ENCODE assay signal across 1 fruit fly cellular context in the genomic region with DNA sequence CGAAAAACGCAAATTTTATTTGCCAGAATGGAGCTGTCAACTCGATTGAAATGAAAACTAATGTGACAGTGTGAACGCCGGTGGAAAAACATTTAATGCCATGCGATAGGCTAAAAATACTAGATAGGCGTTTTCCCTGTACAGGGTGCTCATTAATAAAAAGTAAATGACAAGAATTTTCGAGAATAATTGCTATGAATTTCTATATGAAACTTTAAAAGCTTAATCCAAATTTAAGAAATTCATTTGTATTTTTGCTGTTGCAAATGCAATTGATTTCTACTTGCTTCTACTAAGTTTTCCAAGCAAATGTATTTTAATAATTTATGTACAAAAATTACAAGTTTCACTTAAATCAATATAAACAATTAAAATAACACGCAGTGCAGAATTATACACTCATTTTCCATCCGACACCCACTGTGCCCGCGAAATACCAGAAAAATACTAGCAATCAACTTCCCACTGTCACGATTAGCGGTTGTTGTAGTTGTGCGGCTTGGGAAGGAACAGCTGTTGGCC.
TF ChIP-seq lines count a peak whose summit lies in the region.

A gene (minus strand): TSS at position 50 of the 522 bp plus-strand sequence.

TF ChIP-seq in whole organism, embryonic, 481 proteins besides CTCF, POLR2A, EP300 and RAD21 (continued from another document and continues in another):
- peak; percentile 93 for TF ChIP-seq BtbVII (GFP tag; optimal IDR thresholded peaks at IDR 0.05; lab: Kevin White, UChicago)
- TF ChIP-seq zfh2 (GFP tag; optimal IDR thresholded peaks at IDR 0.05; lab: Kevin White, UChicago), result peak; percentile 95
- peak; percentile 90 for TF ChIP-seq ham (GFP tag; IDR thresholded peaks at IDR 0.05; lab: Robert Waterston, UW)
- TF ChIP-seq CG43689 (GFP tag; IDR thresholded peaks at IDR 0.05; lab: Robert Waterston, UW), result peak; percentile 90
- TF ChIP-seq CG9797 (GFP tag; optimal IDR thresholded peaks at IDR 0.05; lab: Kevin White, UChicago), result peak; percentile 82
- peak; percentile 92 for TF ChIP-seq maf-S (GFP tag; optimal IDR thresholded peaks at IDR 0.05; lab: Kevin White, UChicago)
- peak; percentile 97 for TF ChIP-seq ind (GFP tag; optimal IDR thresholded peaks at IDR 0.05; lab: Kevin White, UChicago)
- peak; percentile 95 for TF ChIP-seq CG8924 (tag; optimal IDR thresholded peaks at IDR 0.05; lab: Kevin White, UChicago)
- TF ChIP-seq CG7745 (tag; optimal IDR thresholded peaks at IDR 0.05; lab: Kevin White, UChicago), result no peak
- TF ChIP-seq B-H2 (GFP tag; optimal IDR thresholded peaks at IDR 0.05; lab: Kevin White, UChicago), result peak; percentile 85
- peak; percentile 97 for TF ChIP-seq CG14710 (tag; optimal IDR thresholded peaks at IDR 0.05; lab: Kevin White, UChicago)
- TF ChIP-seq ems (GFP tag; optimal IDR thresholded peaks at IDR 0.05; lab: Kevin White, UChicago), result peak; percentile 86
- TF ChIP-seq CG8478 (optimal IDR thresholded peaks at IDR 0.05; lab: Kevin White, UChicago), result no peak
- TF ChIP-seq CG12942 (GFP tag; optimal IDR thresholded peaks at IDR 0.05; lab: Kevin White, UChicago), result peak; percentile 93
- peak; percentile 80 for TF ChIP-seq ATbp (GFP tag; optimal IDR thresholded peaks at IDR 0.05; lab: Kevin White, UChicago)
- peak; percentile 18 for TF ChIP-seq CG14965 (GFP tag; optimal IDR thresholded peaks at IDR 0.05; lab: Kevin White, UChicago; ENCODE audit: borderline replicate concordance)
- peak; percentile 62 for TF ChIP-seq eyg (GFP tag; optimal IDR thresholded peaks at IDR 0.05; lab: Kevin White, UChicago)
- peak; percentile 99 for TF ChIP-seq CG30403 (GFP tag; optimal IDR thresholded peaks at IDR 0.05; lab: Kevin White, UChicago)
- TF ChIP-seq Sin3A (optimal IDR thresholded peaks at IDR 0.05; lab: Kevin White, UChicago), result peak; percentile 54
- TF ChIP-seq HLHmδ (GFP tag; optimal IDR thresholded peaks at IDR 0.05; lab: Kevin White, UChicago), result no peak
- no peak for TF ChIP-seq hbn (GFP tag; IDR thresholded peaks at IDR 0.05; lab: Robert Waterston, UW; ENCODE audit: partially characterized antibody)
- peak; percentile 92 for TF ChIP-seq rib (GFP tag; IDR thresholded peaks at IDR 0.05; lab: Robert Waterston, UW)
- TF ChIP-seq PHDP (tag; optimal IDR thresholded peaks at IDR 0.05; lab: Kevin White, UChicago), result peak; percentile 92
- peak; percentile 90 for TF ChIP-seq ci (GFP tag; IDR thresholded peaks at IDR 0.05; lab: Robert Waterston, UW)
- TF ChIP-seq kni (GFP tag; optimal IDR thresholded peaks at IDR 0.05; lab: Kevin White, UChicago), result peak; percentile 72
- TF ChIP-seq Asciz (GFP tag; optimal IDR thresholded peaks at IDR 0.05; lab: Kevin White, UChicago), result peak; percentile 90
- peak in 1 of 2 experiments; percentile 91 for TF ChIP-seq bsh (GFP tag; optimal IDR thresholded peaks at IDR 0.05; lab: Kevin White, UChicago)
- TF ChIP-seq CG2889 (GFP tag; IDR thresholded peaks at IDR 0.05; lab: Robert Waterston, UW), result peak; percentile 96
- peak; percentile 99 for TF ChIP-seq CG17361 (GFP tag; IDR thresholded peaks at IDR 0.05; lab: Robert Waterston, UW)
- TF ChIP-seq repo (GFP tag; optimal IDR thresholded peaks at IDR 0.05; lab: Kevin White, UChicago), result peak; percentile 86
- peak; percentile 95 for TF ChIP-seq E2f1 (GFP tag; IDR thresholded peaks at IDR 0.05; lab: Robert Waterston, UW)
- TF ChIP-seq CG4820 (GFP tag; optimal IDR thresholded peaks at IDR 0.05; lab: Kevin White, UChicago), result peak; percentile 95
- peak; percentile 7 for TF ChIP-seq ac (GFP tag; optimal IDR thresholded peaks at IDR 0.05; lab: Kevin White, UChicago)
- peak; percentile 78; the same call in 2 of the 3 replicates for TF ChIP-seq Optix (GFP tag; IDR thresholded peaks at IDR 0.05; lab: Robert Waterston, UW)
- peak; percentile 87 for TF ChIP-seq NC2β (GFP tag; optimal IDR thresholded peaks at IDR 0.05; lab: Kevin White, UChicago)
- peak; percentile 96 for TF ChIP-seq CG3726 (GFP tag; IDR thresholded peaks at IDR 0.05; lab: Robert Waterston, UW)
- peak; percentile 93 for TF ChIP-seq Fer2 (tag; optimal IDR thresholded peaks at IDR 0.05; lab: Kevin White, UChicago)
- peak; percentile 53 for TF ChIP-seq corto (GFP tag; optimal IDR thresholded peaks at IDR 0.05; lab: Kevin White, UChicago)
- TF ChIP-seq CG2116 (GFP tag; optimal IDR thresholded peaks at IDR 0.05; lab: Kevin White, UChicago), result peak; percentile 80
- TF ChIP-seq CG13123 (GFP tag; optimal IDR thresholded peaks at IDR 0.05; lab: Kevin White, UChicago), result peak; percentile 89
- TF ChIP-seq CG15011 (GFP tag; optimal IDR thresholded peaks at IDR 0.05; lab: Kevin White, UChicago), result peak; percentile 91
- peak; percentile 96 for TF ChIP-seq CG9215 (GFP tag; IDR thresholded peaks at IDR 0.05; lab: Robert Waterston, UW)
- TF ChIP-seq CG11456 (GFP tag; IDR thresholded peaks at IDR 0.05; lab: Robert Waterston, UW), result peak; percentile 95
- peak; percentile 93 for TF ChIP-seq cato (GFP tag; optimal IDR thresholded peaks at IDR 0.05; lab: Kevin White, UChicago; ENCODE audit: borderline replicate concordance)
- TF ChIP-seq grau (tag; optimal IDR thresholded peaks at IDR 0.05; lab: Kevin White, UChicago), result peak; percentile 95
- TF ChIP-seq mld (GFP tag; IDR thresholded peaks at IDR 0.05; lab: Robert Waterston, UW; ENCODE audit: partially characterized antibody), result no peak
- 0 out of 2 replicates have a peak, but pooled peaks have one; percentile 11 for TF ChIP-seq nerfin-2 (GFP tag; IDR thresholded peaks at IDR 0.05; lab: Robert Waterston, UW; ENCODE audit: partially characterized antibody)
- TF ChIP-seq CG12155 (GFP tag; optimal IDR thresholded peaks at IDR 0.05; lab: Kevin White, UChicago), result peak; percentile 93
- peak; percentile 85 for TF ChIP-seq tap (tag; optimal IDR thresholded peaks at IDR 0.05; lab: Kevin White, UChicago)
- TF ChIP-seq sug (tag; optimal IDR thresholded peaks at IDR 0.05; lab: Kevin White, UChicago), result peak; percentile 96
- TF ChIP-seq dati (GFP tag; IDR thresholded peaks at IDR 0.05; lab: Robert Waterston, UW), result peak; percentile 78; the same call in 1 of the 2 replicates
- TF ChIP-seq CG4707 (GFP tag; optimal IDR thresholded peaks at IDR 0.05; lab: Kevin White, UChicago), result peak; percentile 91
- peak; percentile 31; the same call in 1 of the 2 replicates for TF ChIP-seq Dref (GFP tag; IDR thresholded peaks at IDR 0.05; lab: Robert Waterston, UW)
- peak; percentile 95 for TF ChIP-seq Rx (GFP tag; IDR thresholded peaks at IDR 0.05; lab: Robert Waterston, UW)
- peak; percentile 91 for TF ChIP-seq Hmx (GFP tag; optimal IDR thresholded peaks at IDR 0.05; lab: Kevin White, UChicago)
- TF ChIP-seq Ets65A (GFP tag; lab: Kevin White, UChicago), result peak; percentile 99
- TF ChIP-seq cad (GFP tag; optimal IDR thresholded peaks at IDR 0.05; lab: Kevin White, UChicago), result no peak
- peak; percentile 78 for TF ChIP-seq kah (GFP tag; optimal IDR thresholded peaks at IDR 0.05; lab: Kevin White, UChicago)
- peak; percentile 96 for TF ChIP-seq CG12659 (GFP tag; optimal IDR thresholded peaks at IDR 0.05; lab: Kevin White, UChicago)
- TF ChIP-seq NC2α (GFP tag; optimal IDR thresholded peaks at IDR 0.05; lab: Kevin White, UChicago), result peak; percentile 69
- TF ChIP-seq Hr51 (GFP tag; optimal IDR thresholded peaks at IDR 0.05; lab: Kevin White, UChicago), result peak; percentile 92 to 94
- TF ChIP-seq gcm (GFP tag; optimal IDR thresholded peaks at IDR 0.05; lab: Kevin White, UChicago), result no peak
- TF ChIP-seq CG5180 (GFP tag; optimal IDR thresholded peaks at IDR 0.05; lab: Kevin White, UChicago), result peak; percentile 77
- TF ChIP-seq CG11695 (GFP tag; IDR thresholded peaks at IDR 0.05; lab: Robert Waterston, UW), result peak; percentile 95
- TF ChIP-seq fd102C (GFP tag; optimal IDR thresholded peaks at IDR 0.05; lab: Kevin White, UChicago), result peak; percentile 46
- TF ChIP-seq Xbp1 (GFP tag; optimal IDR thresholded peaks at IDR 0.05; lab: Kevin White, UChicago), result peak; percentile 97
- peak; percentile 72 for TF ChIP-seq CG16779 (GFP tag; IDR thresholded peaks at IDR 0.05; lab: Robert Waterston, UW)
- peak; percentile 97 for TF ChIP-seq Ptx1 (GFP tag; IDR thresholded peaks at IDR 0.05; lab: Robert Waterston, UW)
- TF ChIP-seq Side (GFP tag; optimal IDR thresholded peaks at IDR 0.05; lab: Kevin White, UChicago), result peak; percentile 86
- peak; percentile 89 for TF ChIP-seq ken (GFP tag; IDR thresholded peaks at IDR 0.05; lab: Robert Waterston, UW)
- peak; percentile 98 for TF ChIP-seq gem (tag; optimal IDR thresholded peaks at IDR 0.05; lab: Kevin White, UChicago)
- TF ChIP-seq fu2 (GFP tag; optimal IDR thresholded peaks at IDR 0.05; lab: Kevin White, UChicago), result peak; percentile 94
- TF ChIP-seq stc (GFP tag; IDR thresholded peaks at IDR 0.05; lab: Robert Waterston, UW), result peak; percentile 95
- TF ChIP-seq jing (GFP tag; optimal IDR thresholded peaks at IDR 0.05; lab: Kevin White, UChicago), result peak; percentile 88
- peak; percentile 96 for TF ChIP-seq CG18262 (tag; optimal IDR thresholded peaks at IDR 0.05; lab: Kevin White, UChicago)
- TF ChIP-seq pzg (GFP tag; optimal IDR thresholded peaks at IDR 0.05; lab: Kevin White, UChicago), result peak; percentile 53
- TF ChIP-seq CG15479 (GFP tag; optimal IDR thresholded peaks at IDR 0.05; lab: Kevin White, UChicago), result peak; percentile 7
- TF ChIP-seq CG2875 (GFP tag; optimal IDR thresholded peaks at IDR 0.05; lab: Kevin White, UChicago), result peak; percentile 78
- no peak for TF ChIP-seq MESR4 (GFP tag; optimal IDR thresholded peaks at IDR 0.05; lab: Kevin White, UChicago)
- TF ChIP-seq CG7357 (GFP tag; IDR thresholded peaks at IDR 0.05; lab: Robert Waterston, UW), result peak; percentile 93
- TF ChIP-seq CG18011 (GFP tag; optimal IDR thresholded peaks at IDR 0.05; lab: Kevin White, UChicago), result peak; percentile 85
- peak; percentile 93 for TF ChIP-seq CG17359 (tag; optimal IDR thresholded peaks at IDR 0.05; lab: Kevin White, UChicago)
- TF ChIP-seq Fer3 (tag; optimal IDR thresholded peaks at IDR 0.05; lab: Kevin White, UChicago), result peak; percentile 95
- TF ChIP-seq dmrt99B (tag; optimal IDR thresholded peaks at IDR 0.05; lab: Kevin White, UChicago), result peak; percentile 94
- peak; percentile 93 for TF ChIP-seq toy (GFP tag; IDR thresholded peaks at IDR 0.05; lab: Robert Waterston, UW)
- peak; percentile 92 for TF ChIP-seq Drgx (GFP tag; IDR thresholded peaks at IDR 0.05; lab: Robert Waterston, UW)
- peak; percentile 46 for TF ChIP-seq en (GFP tag; optimal IDR thresholded peaks at IDR 0.05; lab: Kevin White, UChicago)
- TF ChIP-seq CG8388 (GFP tag; optimal IDR thresholded peaks at IDR 0.05; lab: Kevin White, UChicago), result peak; percentile 91
- TF ChIP-seq CG6654 (GFP tag; optimal IDR thresholded peaks at IDR 0.05; lab: Kevin White, UChicago), result peak; percentile 90
- peak in 1 of 3 experiments; percentile 76 for TF ChIP-seq Stat92E (GFP tag; optimal IDR thresholded peaks at IDR 0.05; lab: Kevin White, UChicago)
- peak; percentile 96 for TF ChIP-seq CG6254 (GFP tag; optimal IDR thresholded peaks at IDR 0.05; lab: Kevin White, UChicago)
- TF ChIP-seq CG9727 (GFP tag; optimal IDR thresholded peaks at IDR 0.05; lab: Kevin White, UChicago), result peak; percentile 98
- TF ChIP-seq pan (optimal IDR thresholded peaks at IDR 0.05; lab: Kevin White, UChicago), result no peak
- TF ChIP-seq pan (GFP tag; optimal IDR thresholded peaks at IDR 0.05 in 1 of 2, IDR thresholded peaks at IDR 0.05 in 1 of 2), result peak in 1 of 2 experiments; percentile 97
- TF ChIP-seq Hey (tag; optimal IDR thresholded peaks at IDR 0.05; lab: Kevin White, UChicago), result peak; percentile 46
- TF ChIP-seq CG13424 (tag; optimal IDR thresholded peaks at IDR 0.05; lab: Kevin White, UChicago), result peak; percentile 96
- TF ChIP-seq D19A (tag; optimal IDR thresholded peaks at IDR 0.05; lab: Kevin White, UChicago), result peak; percentile 91
- peak; percentile 92 for TF ChIP-seq CG14050 (GFP tag; IDR thresholded peaks at IDR 0.05; lab: Robert Waterston, UW)
- TF ChIP-seq CG12391 (tag; optimal IDR thresholded peaks at IDR 0.05; lab: Kevin White, UChicago), result peak; percentile 97
- peak; percentile 96 for TF ChIP-seq wor (GFP tag; IDR thresholded peaks at IDR 0.05; lab: Robert Waterston, UW)
- TF ChIP-seq slou (GFP tag; optimal IDR thresholded peaks at IDR 0.05; lab: Kevin White, UChicago), result peak; percentile 97
- peak; percentile 80 for TF ChIP-seq cas (GFP tag; IDR thresholded peaks at IDR 0.05; lab: Robert Waterston, UW)
- TF ChIP-seq croc (GFP tag; conservative IDR thresholded peaks at IDR 0.05; lab: Robert Waterston, UW), result peak; percentile 96
- TF ChIP-seq Oaz (GFP tag; IDR thresholded peaks at IDR 0.05; lab: Robert Waterston, UW), result peak; percentile 95
- TF ChIP-seq crc (GFP tag; optimal IDR thresholded peaks at IDR 0.05; lab: Kevin White, UChicago), result peak; percentile 82
- TF ChIP-seq CG18599 (GFP tag; optimal IDR thresholded peaks at IDR 0.05; lab: Kevin White, UChicago), result peak; percentile 95
- TF ChIP-seq CG17829 (tag; optimal IDR thresholded peaks at IDR 0.05; lab: Kevin White, UChicago), result peak; percentile 96
- no peak for TF ChIP-seq unc-4 (GFP tag; IDR thresholded peaks at IDR 0.05; lab: Robert Waterston, UW; ENCODE audit: partially characterized antibody)
- peak; percentile 83 for TF ChIP-seq gro (GFP tag; optimal IDR thresholded peaks at IDR 0.05; lab: Kevin White, UChicago)
- TF ChIP-seq CG7928 (GFP tag; optimal IDR thresholded peaks at IDR 0.05; lab: Kevin White, UChicago), result peak; percentile 72
- peak; percentile 95 for TF ChIP-seq Aef1 (GFP tag; IDR thresholded peaks at IDR 0.05; lab: Robert Waterston, UW)
- TF ChIP-seq da (GFP tag; optimal IDR thresholded peaks at IDR 0.05; lab: Kevin White, UChicago), result peak; percentile 80
- TF ChIP-seq CG10543 (GFP tag; optimal IDR thresholded peaks at IDR 0.05; lab: Kevin White, UChicago), result peak; percentile 92
- no peak for TF ChIP-seq hth (optimal IDR thresholded peaks at IDR 0.05; lab: Kevin White, UChicago)
- TF ChIP-seq Lhr (GFP tag; optimal IDR thresholded peaks at IDR 0.05; lab: Kevin White, UChicago), result peak; percentile 96
- TF ChIP-seq YL-1 (GFP tag; optimal IDR thresholded peaks at IDR 0.05; lab: Kevin White, UChicago), result peak; percentile 81
- TF ChIP-seq pita (GFP tag; optimal IDR thresholded peaks at IDR 0.05; lab: Kevin White, UChicago), result no peak
- TF ChIP-seq ro (GFP tag; IDR thresholded peaks at IDR 0.05; lab: Robert Waterston, UW), result peak; percentile 91
- peak; percentile 82 for TF ChIP-seq CG33213 (GFP tag; optimal IDR thresholded peaks at IDR 0.05; lab: Kevin White, UChicago)
- TF ChIP-seq inv (GFP tag; IDR thresholded peaks at IDR 0.05; lab: Robert Waterston, UW; ENCODE audit: partially characterized antibody), result no peak
- peak; percentile 90 for TF ChIP-seq GATAe (GFP tag; conservative IDR thresholded peaks at IDR 0.05; lab: Robert Waterston, UW)
- TF ChIP-seq Dip2 (GFP tag; IDR thresholded peaks at IDR 0.05; lab: Robert Waterston, UW), result peak; percentile 69; the same call in 1 of the 2 replicates
- peak; percentile 94 for TF ChIP-seq ara (GFP tag; IDR thresholded peaks at IDR 0.05; lab: Robert Waterston, UW)
- no peak for TF ChIP-seq ftz-f1 (GFP tag; optimal IDR thresholded peaks at IDR 0.05; lab: Kevin White, UChicago)
